Worm (Caenorhabditis elegans): ENCODE results near the gene Y54G2A.44.
"Not testable (repeated sequence)": the region's sequence is repeated elsewhere in the genome, so short reads cannot be mapped to it uniquely, and the experiment has no call there.

DNA sequence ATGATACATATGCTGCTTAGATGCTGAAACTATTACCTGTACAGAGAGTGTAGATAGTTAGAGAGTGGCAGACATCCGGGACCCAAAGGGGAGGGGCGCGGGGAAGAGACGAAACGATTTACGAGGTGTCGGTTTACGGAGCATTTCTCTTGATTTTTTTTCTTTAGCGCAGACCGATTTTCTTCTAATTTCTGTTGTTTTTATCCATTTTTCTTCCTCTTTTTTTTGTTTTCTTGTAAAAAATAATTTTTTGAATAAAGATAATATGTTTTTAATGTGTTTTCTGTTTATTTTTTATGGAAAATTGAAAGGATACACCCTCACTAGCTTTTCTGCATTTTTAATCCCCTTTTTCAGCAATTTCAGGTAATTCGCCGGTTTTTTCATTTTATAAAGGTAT is 23.8 kb upstream of the Y54G2A.44 start, which contains the start of gene Y54G2A.72:
- not testable (repeated sequence) for TF ChIP-seq nhr-28 (tag; optimal IDR thresholded peaks at IDR 0.05); unc-62 (GFP tag; optimal IDR thresholded peaks at IDR 0.05)
